Worm (Caenorhabditis elegans) whole organism, mixed stage, embryonic: ENCODE results near the gene F08B12.4.

ENCODE experiments used
- ceh-39 ChIP-seq: fragments of 150-350 bp; optimal IDR thresholded peaks from 2 replicates; lab custom pipeline; 2014; ENCODE audit warnings: missing biosample characterization, missing genetic modification characterization
- hlh-1 ChIP-seq: fragments of 150-350 bp; optimal IDR thresholded peaks from 2 replicates; lab custom pipeline; 2014; ENCODE audit warnings: missing biosample characterization, missing genetic modification reagents, missing genetic modification characterization
- lin-32 ChIP-seq: fragments of 200-800 bp; sonication (Bioruptor generic); optimal IDR thresholded peaks from 2 replicates; lab custom pipeline; 2018; ENCODE audit warnings: mild to moderate bottlenecking, missing genetic modification characterization, missing compliant biosample characterization
- mep-1 ChIP-seq: fragments of 150-350 bp; optimal IDR thresholded peaks from 2 replicates; lab custom pipeline; 2017; ENCODE audit warnings: missing biosample characterization, missing genetic modification reagents, missing genetic modification characterization, inconsistent platforms
- mls-2 ChIP-seq: sonication (generic microtip); optimal IDR thresholded peaks from 2 replicates; lab custom pipeline; 2016; ENCODE audit warnings: mild to moderate bottlenecking, missing genetic modification characterization, moderate library complexity, missing compliant biosample characterization
- nhr-2 ChIP-seq: fragments of 150-350 bp; optimal IDR thresholded peaks from 2 replicates; lab custom pipeline; 2014; ENCODE audit warnings: missing biosample characterization, missing genetic modification characterization
- nhr-237 ChIP-seq: fragments of 150-350 bp; optimal IDR thresholded peaks from 2 replicates; lab custom pipeline; 2014; ENCODE audit warnings: missing biosample characterization, missing genetic modification characterization
- sem-2 ChIP-seq: fragments of 200-800 bp; sonication (Bioruptor generic); optimal IDR thresholded peaks from 2 replicates; lab custom pipeline; 2018; ENCODE audit warnings: mild to moderate bottlenecking, missing genetic modification characterization, missing compliant biosample characterization
- unc-39 ChIP-seq: fragments of 150-350 bp; optimal IDR thresholded peaks from 2 replicates; lab custom pipeline; 2014; ENCODE audit warnings: missing biosample characterization, missing genetic modification characterization

DNA sequence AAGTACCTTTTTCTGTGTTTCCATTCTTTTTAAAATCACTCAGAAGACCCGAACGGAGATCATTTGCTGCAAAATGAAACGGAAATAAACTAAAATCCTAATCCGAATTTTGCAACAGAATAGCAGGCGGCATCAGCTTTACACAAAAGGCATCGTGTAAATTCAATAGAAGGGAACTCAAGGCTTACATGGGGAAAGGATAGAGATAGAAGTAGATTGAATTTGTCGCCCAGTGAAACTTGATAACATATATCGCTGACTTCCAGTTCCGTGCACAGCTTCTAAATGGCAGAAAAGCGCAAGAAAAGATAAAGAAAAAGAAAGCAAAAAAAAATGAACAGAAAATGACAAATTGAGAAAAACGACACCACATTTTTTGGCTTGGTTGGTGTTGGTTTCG, 1.6 kb downstream of the F08B12.4 start, which contains the start of gene slo-2:
- TF ChIP-seq unc-39 (tag; lab: Kevin White, UChicago) (no peak), mep-1 (tag; lab: Kevin White, UChicago) (no peak), nhr-237 (tag; lab: Kevin White, UChicago) (no peak), mls-2 (tag; lab: Kevin White, UChicago) (no peak), nhr-2 (no peak), hlh-1 (tag; lab: Kevin White, UChicago) (no peak), sem-2 (GFP tag; lab: Kevin White, UChicago) (no peak), ceh-39 (tag; lab: Kevin White, UChicago) (no peak), lin-32 (GFP tag; lab: Kevin White, UChicago) (no peak)
